Worm (Caenorhabditis elegans) whole organism, mixed stage, embryonic: Measurements from ENCODE around the gene C16C8.26.

Experiments
- ceh-39 ChIP-seq: fragments of 150-350 bp; optimal IDR thresholded peaks from 2 replicates; lab custom pipeline; 2014; ENCODE audit warnings: missing biosample characterization, missing genetic modification characterization
- mep-1 ChIP-seq: fragments of 150-350 bp; optimal IDR thresholded peaks from 2 replicates; lab custom pipeline; 2017; ENCODE audit warnings: missing biosample characterization, missing genetic modification reagents, missing genetic modification characterization, inconsistent platforms
- nhr-12 ChIP-seq: fragments of 150-350 bp; optimal IDR thresholded peaks from 2 replicates; lab custom pipeline; 2014; ENCODE audit warnings: missing biosample characterization, missing genetic modification characterization
- snpc-4 ChIP-seq: fragments of 150-350 bp; optimal IDR thresholded peaks from 2 replicates; lab custom pipeline; 2014; ENCODE audit warnings: missing biosample characterization, missing genetic modification characterization
- unc-39 ChIP-seq: fragments of 150-350 bp; optimal IDR thresholded peaks from 2 replicates; lab custom pipeline; 2014; ENCODE audit warnings: missing biosample characterization, missing genetic modification characterization
- unc-62 ChIP-seq: fragments of 150-350 bp; optimal IDR thresholded peaks from 2 replicates; lab custom pipeline; 2014; ENCODE audit warnings: missing biosample characterization, missing genetic modification reagents, missing genetic modification characterization
- ztf-11 ChIP-seq: fragments of 150-350 bp; optimal IDR thresholded peaks from 2 replicates; lab custom pipeline; 2014; ENCODE audit warnings: missing biosample characterization, missing genetic modification characterization

- TF ChIP-seq unc-39 (tag; lab: Kevin White, UChicago): no peak
- TF ChIP-seq nhr-12 (tag; lab: Kevin White, UChicago): no peak
- no peak for TF ChIP-seq mep-1 (tag; lab: Kevin White, UChicago)
- no peak for TF ChIP-seq unc-62 (GFP tag; lab: Kevin White, UChicago)
- TF ChIP-seq ztf-11: no peak
- TF ChIP-seq ceh-39 (tag; lab: Kevin White, UChicago): no peak
- TF ChIP-seq snpc-4 (tag; lab: Kevin White, UChicago): no peak
Observed at ce11 chrII:3460048-3460447, 1.9 kb upstream of the C16C8.26 start, which contains the start of gene C16C8.7.
